Fruit fly (Drosophila melanogaster) whole organism, adult: ENCODE measurements around the gene CG13314.

ENCODE experiments used
- CG1620 ChIP-seq: fragments of 200-800 bp; sonication (Bioruptor generic); optimal IDR thresholded peaks from 2 replicates; lab custom pipeline; 2016; ENCODE audit warnings: missing biosample characterization, missing genetic modification characterization
- CG7045 ChIP-seq: fragments of 200-800 bp; sonication (Bioruptor generic); optimal IDR thresholded peaks from 2 replicates; lab custom pipeline; 2017; ENCODE audit warnings: missing biosample characterization, mild to moderate bottlenecking, missing genetic modification characterization
- Mnt ChIP-seq: fragments of 200-800 bp; sonication (Bioruptor generic); optimal IDR thresholded peaks from 2 replicates; lab custom pipeline; 2016; ENCODE audit warnings: missing biosample characterization, mild to moderate bottlenecking, missing genetic modification characterization
- cnc ChIP-seq, 2 experiments: fragments of >200 bp; optimal IDR thresholded peaks; 2 replicates each; lab custom pipeline; 2017

DNA sequence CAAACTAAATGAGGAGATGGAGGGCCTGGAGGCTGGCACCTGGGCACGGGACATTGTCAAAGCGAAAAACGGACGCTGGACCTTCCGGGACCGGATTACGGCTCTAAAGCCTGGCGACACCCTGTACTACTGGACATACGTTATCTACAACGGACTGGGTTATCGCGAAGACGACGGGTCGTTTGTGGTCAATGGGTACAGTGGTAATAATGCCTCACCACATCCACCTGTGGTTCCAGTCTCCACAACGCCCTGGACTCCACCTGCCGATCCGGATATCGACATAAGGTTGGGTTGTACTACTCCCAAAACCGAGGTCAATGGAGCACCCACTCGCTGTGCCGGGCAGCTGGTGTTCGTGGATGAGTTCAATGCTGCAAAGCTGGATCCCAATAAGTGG is 26.4 kb upstream of the CG13314 start:
- no peak for TF ChIP-seq CG7045 (GFP tag; lab: Kevin White, UChicago)
- no peak for TF ChIP-seq Mnt (GFP tag; lab: Kevin White, UChicago)
- TF ChIP-seq CG1620 (GFP tag; lab: Kevin White, UChicago) = no peak
- no peak for TF ChIP-seq cnc (optimal IDR thresholded peaks at IDR 0.05; lab: Kevin White, UChicago)
